Worm (Caenorhabditis elegans) whole organism, mixed stage, embryonic: ENCODE results near the gene sru-22.

ENCODE experiments used
- elt-1 ChIP-seq: sonication (generic microtip); optimal IDR thresholded peaks from 2 replicates; lab custom pipeline; 2017; ENCODE audit warnings: missing genetic modification characterization, mild to moderate bottlenecking, missing compliant biosample characterization, antibody characterized with exemption, moderate library complexity, borderline replicate concordance; ENCODE audit not compliant: insufficient read depth
- lsy-2 ChIP-seq: fragments of 150-350 bp; optimal IDR thresholded peaks from 2 replicates; lab custom pipeline; 2014; ENCODE audit warnings: missing biosample characterization, missing genetic modification characterization
- nhr-12 ChIP-seq: fragments of 150-350 bp; optimal IDR thresholded peaks from 2 replicates; lab custom pipeline; 2014; ENCODE audit warnings: missing biosample characterization, missing genetic modification characterization
- nhr-237 ChIP-seq: fragments of 150-350 bp; optimal IDR thresholded peaks from 2 replicates; lab custom pipeline; 2014; ENCODE audit warnings: missing biosample characterization, missing genetic modification characterization
- nhr-76 ChIP-seq: sonication (generic microtip); optimal IDR thresholded peaks from 2 replicates; lab custom pipeline; 2017; ENCODE audit warnings: missing biosample characterization, missing genetic modification characterization
- pha-4 ChIP-seq: fragments of 150-350 bp; optimal IDR thresholded peaks from 2 replicates; lab custom pipeline; 2018; ENCODE audit warnings: missing biosample characterization, missing genetic modification reagents, missing genetic modification characterization
- snpc-4 ChIP-seq: fragments of 150-350 bp; optimal IDR thresholded peaks from 2 replicates; lab custom pipeline; 2014; ENCODE audit warnings: missing biosample characterization, missing genetic modification characterization
- sptf-1 ChIP-seq: sonication (generic microtip); optimal IDR thresholded peaks from 2 replicates; lab custom pipeline; 2017; ENCODE audit warnings: mild to moderate bottlenecking, missing genetic modification characterization, moderate library complexity, missing compliant biosample characterization
- unc-39 ChIP-seq: fragments of 150-350 bp; optimal IDR thresholded peaks from 2 replicates; lab custom pipeline; 2014; ENCODE audit warnings: missing biosample characterization, missing genetic modification characterization

DNA sequence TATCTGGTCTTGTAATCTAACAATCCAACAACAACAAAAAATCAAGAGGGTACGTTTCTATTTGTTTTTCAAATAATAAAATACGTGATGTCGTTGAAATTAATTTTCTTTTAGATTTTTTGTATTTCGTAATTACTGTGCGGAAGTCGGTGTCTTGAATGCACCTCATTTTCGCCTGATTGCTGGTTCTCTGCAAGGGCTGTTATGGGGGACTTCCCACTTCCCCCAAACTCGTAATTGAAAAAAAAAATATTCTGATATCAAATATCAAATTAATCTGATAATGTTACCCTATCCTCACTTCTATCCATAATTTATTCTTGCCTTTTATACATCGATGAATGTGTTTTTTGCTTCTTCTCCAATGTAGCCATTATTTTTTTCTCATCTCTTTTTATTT lies 13.3 kb upstream of the sru-22 start, which contains the start of gene F36G9.15:
- TF ChIP-seq unc-39 (tag; lab: Kevin White, UChicago) = no peak
- no peak for TF ChIP-seq lsy-2 (tag; lab: Kevin White, UChicago)
- TF ChIP-seq pha-4 (tag; lab: Kevin White, UChicago) = no peak
- no peak for TF ChIP-seq nhr-237 (tag; lab: Kevin White, UChicago)
- TF ChIP-seq sptf-1 (tag; lab: Kevin White, UChicago) = no peak
- no peak for TF ChIP-seq nhr-12 (tag; lab: Kevin White, UChicago)
- TF ChIP-seq snpc-4 (tag; lab: Kevin White, UChicago) = no peak
- no peak for TF ChIP-seq nhr-76
- TF ChIP-seq elt-1 (tag; lab: Kevin White, UChicago) = no peak
